Fruit fly (Drosophila melanogaster): ENCODE results near the gene CG1737.

DNA sequence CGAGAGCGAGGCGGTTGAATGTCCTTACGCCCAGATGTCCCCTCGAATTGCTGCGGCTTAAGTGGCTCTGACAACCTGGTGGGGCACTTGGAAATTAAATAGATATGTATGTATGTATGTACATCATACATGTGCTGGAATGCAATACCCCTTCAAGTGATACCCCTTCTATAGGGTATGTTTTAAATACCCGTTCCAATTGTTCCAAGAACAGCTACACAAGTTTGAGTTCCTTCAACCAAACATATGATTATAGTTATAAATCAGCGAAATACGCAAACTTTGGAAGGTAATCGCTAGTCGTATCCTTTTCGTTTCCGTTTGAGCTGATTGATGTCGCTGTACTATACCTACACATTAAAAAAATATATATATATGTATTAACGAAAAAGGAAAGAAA, 33.1 kb downstream of the CG1737 start:
- TF ChIP-seq CG16779 (GFP tag; IDR thresholded peaks at IDR 0.05) (no peak), Lhr (GFP tag; optimal IDR thresholded peaks at IDR 0.05) (no peak), CG13424 (tag; optimal IDR thresholded peaks at IDR 0.05) (no peak), CG10431 (GFP tag; optimal IDR thresholded peaks at IDR 0.05) (no peak)
